Worm (Caenorhabditis elegans) whole organism, early embryonic: Measurements from ENCODE around the gene sru-30.

ENCODE experiments used
- B0310.2 ChIP-seq: sonication (generic microtip); optimal IDR thresholded peaks from 2 replicates; lab custom pipeline; 2016; ENCODE audit warnings: mild to moderate bottlenecking, missing genetic modification characterization, missing compliant biosample characterization
- aly-1 ChIP-seq: sonication (generic microtip); optimal IDR thresholded peaks from 2 replicates; lab custom pipeline; 2016; ENCODE audit warnings: missing genetic modification characterization, missing compliant biosample characterization
- ama-1 ChIP-seq: fragments of 150-350 bp; optimal IDR thresholded peaks from 2 replicates; lab custom pipeline; 2014
- ceh-36 ChIP-seq: sonication (generic microtip); optimal IDR thresholded peaks from 2 replicates; lab custom pipeline; 2016; ENCODE audit warnings: missing genetic modification characterization, inconsistent platforms, missing compliant biosample characterization
- ets-7 ChIP-seq: sonication (generic microtip); optimal IDR thresholded peaks from 2 replicates; lab custom pipeline; 2016; ENCODE audit warnings: missing genotype, missing genetic modification characterization, missing compliant biosample characterization
- hmbx-1 ChIP-seq: sonication (generic microtip); optimal IDR thresholded peaks from 2 replicates; lab custom pipeline; 2016; ENCODE audit warnings: mild to moderate bottlenecking, missing genetic modification characterization, missing compliant biosample characterization
- hmg-4 ChIP-seq: fragments of 200-800 bp; sonication (Bioruptor generic); optimal IDR thresholded peaks from 2 replicates; lab custom pipeline; 2018; ENCODE audit warnings: mild to moderate bottlenecking, missing genetic modification characterization, missing compliant biosample characterization
- hnd-1 ChIP-seq: sonication (generic microtip); optimal IDR thresholded peaks from 2 replicates; lab custom pipeline; 2016; ENCODE audit warnings: missing genetic modification characterization, missing compliant biosample characterization
- pes-1 ChIP-seq: fragments of 200-800 bp; sonication (Bioruptor generic); IDR thresholded peaks from 2 replicates; pipeline ENCODE4 v1.3.6; 2022; ENCODE audit warnings: missing genetic modification reagents, missing genetic modification characterization, missing compliant biosample characterization
- scrt-1 ChIP-seq: fragments of 200-800 bp; sonication (Bioruptor generic); IDR thresholded peaks from 2 replicates; pipeline ENCODE4 v1.3.6; 2022; ENCODE audit warnings: missing genetic modification characterization, missing compliant biosample characterization
- sea-1 ChIP-seq: fragments of 200-800 bp; sonication (Bioruptor generic); conservative IDR thresholded peaks from 2 replicates; pipeline ENCODE4 v1.3.6; 2022; ENCODE audit warnings: missing genetic modification characterization, missing compliant biosample characterization
- tbx-11 ChIP-seq: fragments of 200-800 bp; sonication (Bioruptor generic); IDR thresholded peaks from 2 replicates; pipeline ENCODE4 v1.3.6; 2022; ENCODE audit warnings: missing genetic modification characterization, missing compliant biosample characterization
- tra-4 ChIP-seq: sonication (generic microtip); optimal IDR thresholded peaks from 2 replicates; lab custom pipeline; 2017; ENCODE audit warnings: missing genetic modification characterization, missing compliant biosample characterization

The sru-30 gene

DNA sequence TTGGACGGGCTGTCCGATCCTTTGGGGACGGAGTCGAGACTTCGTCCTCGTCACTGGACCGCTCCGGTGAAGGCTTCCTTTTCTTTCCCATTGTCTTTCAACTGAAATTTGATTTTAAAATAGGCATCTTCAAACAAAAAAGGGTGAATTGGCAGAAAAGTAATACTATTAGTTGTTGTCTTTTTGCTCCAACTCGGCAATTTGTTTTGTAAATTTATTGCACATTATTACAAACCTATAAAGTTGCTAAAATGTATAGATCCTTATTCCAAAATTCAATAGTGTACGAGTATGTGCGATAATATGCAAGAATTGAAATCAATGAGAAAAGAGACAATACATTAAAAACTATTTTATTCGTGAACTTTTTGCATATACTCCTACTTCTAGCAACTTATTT is 46.2 kb downstream of the sru-30 start, which contains the start of gene lsy-12:
lsy-12 (minus strand) TSS at position 101 of the 400 bp plus-strand sequence.
- TF ChIP-seq pes-1 (GFP tag; lab: Robert Waterston, UW) (no peak), ets-7 (tag; lab: Kevin White, UChicago) (no peak), hmbx-1 (tag; lab: Kevin White, UChicago) (no peak), hnd-1 (no peak), ceh-36 (tag; lab: Kevin White, UChicago) (no peak), scrt-1 (GFP tag; lab: Robert Waterston, UW) (no peak), tra-4 (no peak), hmg-4 (GFP tag; lab: Kevin White, UChicago) (no peak), B0310.2 (no peak), aly-1 (tag; lab: Kevin White, UChicago) (no peak), ama-1 (no peak), tbx-11 (GFP tag; lab: Robert Waterston, UW) (no peak)

DNA sequence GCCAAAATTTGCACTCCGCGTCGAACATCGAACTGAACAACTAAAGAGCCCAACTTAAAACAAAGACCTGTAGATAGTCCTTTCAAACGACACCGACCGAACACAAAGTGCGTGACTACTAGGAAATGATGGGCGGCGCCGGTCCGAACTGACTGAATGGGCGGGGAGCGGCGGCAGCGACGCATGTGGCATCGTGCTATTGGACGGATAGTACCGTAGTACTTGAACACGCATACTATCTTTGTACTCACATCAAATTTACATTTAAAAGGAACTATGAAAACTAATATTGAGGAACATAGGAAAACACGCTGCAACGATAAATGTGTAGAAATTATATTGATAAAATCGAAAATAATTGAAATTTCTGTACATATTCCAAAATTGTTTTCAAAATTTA is 46.7 kb downstream of the sru-30 start:
- no peak for TF ChIP-seq sea-1 (GFP tag; lab: Robert Waterston, UW)
